Worm (Caenorhabditis elegans): ENCODE measurements around the gene C18D11.3.

- TF ChIP-seq him-1 (tag; optimal IDR thresholded peaks at IDR 0.05) (no peak), dao-5 (tag; optimal IDR thresholded peaks at IDR 0.05) (no peak)
These were observed 6.4 kb downstream of the C18D11.3 start for ce11 chrIII:11829585-11830195.

All from whole organism, L4/young adult.